Worm (Caenorhabditis elegans) whole organism, mixed stage, embryonic: ENCODE measurements around the gene oac-40.

Experiments
- ceh-83 ChIP-seq: fragments of 200-800 bp; sonication (Bioruptor generic); optimal IDR thresholded peaks from 2 replicates; lab custom pipeline; 2018; ENCODE audit warnings: mild to moderate bottlenecking, missing genetic modification characterization, missing compliant biosample characterization
- lin-32 ChIP-seq: fragments of 200-800 bp; sonication (Bioruptor generic); optimal IDR thresholded peaks from 2 replicates; lab custom pipeline; 2018; ENCODE audit warnings: mild to moderate bottlenecking, missing genetic modification characterization, missing compliant biosample characterization
- nhr-2 ChIP-seq: fragments of 150-350 bp; optimal IDR thresholded peaks from 2 replicates; lab custom pipeline; 2014; ENCODE audit warnings: missing biosample characterization, missing genetic modification characterization
- sptf-1 ChIP-seq: sonication (generic microtip); optimal IDR thresholded peaks from 2 replicates; lab custom pipeline; 2017; ENCODE audit warnings: mild to moderate bottlenecking, missing genetic modification characterization, moderate library complexity, missing compliant biosample characterization

- TF ChIP-seq ceh-83 (GFP tag; lab: Kevin White, UChicago) (no peak), sptf-1 (no peak), nhr-2 (tag; lab: Kevin White, UChicago) (no peak), lin-32 (no peak)
These were observed 39.1 kb downstream of the oac-40 start for ce11 chrV:9055644-9056043.
